Fruit fly (Drosophila melanogaster): ENCODE results near the gene CG13032.
A peak's percentile ranks its signal among the peaks of the same experiment; 100 is the strongest.

- no peak for TF ChIP-seq fd96Ca (GFP tag; IDR thresholded peaks at IDR 0.05)
- TF ChIP-seq CG32121 (GFP tag; IDR thresholded peaks at IDR 0.05): peak; percentile 46; the same call in 1 of the 2 replicates
- TF ChIP-seq CG8159 (tag; optimal IDR thresholded peaks at IDR 0.05): peak; percentile 14
- no peak for TF ChIP-seq CG14655 (GFP tag; optimal IDR thresholded peaks at IDR 0.05)
- TF ChIP-seq CG10348 (GFP tag; IDR thresholded peaks at IDR 0.05): no peak
- TF ChIP-seq EcR (GFP tag; optimal IDR thresholded peaks at IDR 0.05): no peak
- TF ChIP-seq Snoo (tag; optimal IDR thresholded peaks at IDR 0.05): peak; percentile 49
- no peak for TF ChIP-seq gl (tag; optimal IDR thresholded peaks at IDR 0.05)
- peak; percentile 54; the same call in 1 of the 2 replicates for TF ChIP-seq CG12605 (GFP tag; IDR thresholded peaks at IDR 0.05)
- TF ChIP-seq CG34367 (tag; optimal IDR thresholded peaks at IDR 0.05): no peak
- peak; percentile 9 for TF ChIP-seq CG9948 (tag; optimal IDR thresholded peaks at IDR 0.05)
- TF ChIP-seq CG15710 (tag; optimal IDR thresholded peaks at IDR 0.05): no peak
- peak; percentile 31 for TF ChIP-seq Ets98B (GFP tag; IDR thresholded peaks at IDR 0.05)
These were observed 37.9 kb downstream of the CG13032 start, which contains the start of the genes CG43954, Lasp and Dab for dm6 chr3L:16711430-16712228.
